Fruit fly (Drosophila melanogaster): ENCODE data around the gene CG11841.

CG11841 gene

DNA sequence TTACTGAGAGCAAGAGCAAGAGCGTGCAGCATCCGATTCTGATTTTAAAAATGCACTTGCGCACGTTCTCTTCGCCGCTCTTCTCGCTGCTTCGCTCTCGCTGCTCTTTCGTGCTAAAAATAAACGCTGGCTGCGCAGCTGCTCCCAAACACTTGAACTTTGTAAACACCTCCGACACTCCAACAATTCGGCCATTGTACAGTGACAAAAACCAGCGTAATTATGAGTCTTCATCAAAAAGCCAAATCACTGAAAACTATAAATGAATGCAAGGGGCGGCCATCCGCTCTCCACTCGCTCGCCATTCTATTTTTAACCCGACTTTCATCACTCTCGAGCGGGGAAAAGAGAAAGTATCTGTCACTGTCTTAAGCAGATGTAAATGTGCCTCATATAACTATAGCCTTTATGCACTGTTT is 13.8 kb downstream of the CG11841 start:
- no peak for TF ChIP-seq Ets21C (GFP tag; optimal IDR thresholded peaks at IDR 0.05)
- TF ChIP-seq Eip75B (GFP tag; optimal IDR thresholded peaks at IDR 0.05), result peak; percentile 54
- TF ChIP-seq CG11902 (GFP tag; optimal IDR thresholded peaks at IDR 0.05), result no peak
- no peak for TF ChIP-seq Gug (GFP tag; IDR thresholded peaks at IDR 0.05)
- peak; percentile 26 for TF ChIP-seq CG8319 (GFP tag; optimal IDR thresholded peaks at IDR 0.05)
- peak; percentile 43 for TF ChIP-seq CG8632 (GFP tag; optimal IDR thresholded peaks at IDR 0.05)
- peak; percentile 28 for TF ChIP-seq Hr39 (GFP tag; optimal IDR thresholded peaks at IDR 0.05)
- peak; percentile 46 for TF ChIP-seq CG10669 (GFP tag; optimal IDR thresholded peaks at IDR 0.05)
- TF ChIP-seq CG6808 (GFP tag; optimal IDR thresholded peaks at IDR 0.05), result peak; percentile 0
- peak; percentile 8 for TF ChIP-seq CG3032 (tag; optimal IDR thresholded peaks at IDR 0.05)
- peak; percentile 44 for TF ChIP-seq esn (GFP tag; optimal IDR thresholded peaks at IDR 0.05)
- no peak for TF ChIP-seq fd85E (GFP tag; optimal IDR thresholded peaks at IDR 0.05)
- peak; percentile 26 for TF ChIP-seq CG34406 (GFP tag; optimal IDR thresholded peaks at IDR 0.05)
- TF ChIP-seq pdm3 (GFP tag; optimal IDR thresholded peaks at IDR 0.05), result peak; percentile 15
- TF ChIP-seq fkh (GFP tag; optimal IDR thresholded peaks at IDR 0.05), result no peak
- peak; percentile 29 for TF ChIP-seq CG9139 (GFP tag; optimal IDR thresholded peaks at IDR 0.05)
- TF ChIP-seq CG6792 (GFP tag; optimal IDR thresholded peaks at IDR 0.05), result peak; percentile 35
- TF ChIP-seq Sox14 (GFP tag; optimal IDR thresholded peaks at IDR 0.05), result peak; percentile 23
- TF ChIP-seq spab (GFP tag; optimal IDR thresholded peaks at IDR 0.05), result peak; percentile 12
- peak; percentile 12 for TF ChIP-seq CG6276 (GFP tag; optimal IDR thresholded peaks at IDR 0.05)
- no peak for TF ChIP-seq Sox15 (GFP tag; optimal IDR thresholded peaks at IDR 0.05)
- TF ChIP-seq Eip93F (GFP tag; optimal IDR thresholded peaks at IDR 0.05), result no peak
- TF ChIP-seq vri (GFP tag; optimal IDR thresholded peaks at IDR 0.05), result peak; percentile 44
- peak; percentile 62 for TF ChIP-seq dsx (GFP tag; optimal IDR thresholded peaks at IDR 0.05; ENCODE audit: poor library complexity, severe bottlenecking)
- TF ChIP-seq net (GFP tag; optimal IDR thresholded peaks at IDR 0.05), result peak; percentile 73
- TF ChIP-seq eg (GFP tag; IDR thresholded peaks at IDR 0.05), result no peak
- peak; percentile 40 for TF ChIP-seq achi (GFP tag; optimal IDR thresholded peaks at IDR 0.05)
- TF ChIP-seq CG15336 (GFP tag; IDR thresholded peaks at IDR 0.05), result no peak
- peak; percentile 52 for TF ChIP-seq CG32006 (GFP tag; optimal IDR thresholded peaks at IDR 0.05)
- no peak for TF ChIP-seq CG8119 (GFP tag; IDR thresholded peaks at IDR 0.05)
- TF ChIP-seq Ets96B (tag; optimal IDR thresholded peaks at IDR 0.05), result peak; percentile 33
- TF ChIP-seq CG11762 (GFP tag; optimal IDR thresholded peaks at IDR 0.05; ENCODE audit: insufficient read depth), result peak; percentile 33
- peak in 1 of 2 experiments; percentile 35 for TF ChIP-seq salr (GFP tag; optimal IDR thresholded peaks at IDR 0.05)
- peak; percentile 40 for TF ChIP-seq OdsH (GFP tag; optimal IDR thresholded peaks at IDR 0.05)
- peak; percentile 35 for TF ChIP-seq Lpt (GFP tag; optimal IDR thresholded peaks at IDR 0.05)
- peak; percentile 18 for TF ChIP-seq CG10631 (GFP tag; optimal IDR thresholded peaks at IDR 0.05)
- no peak for TF ChIP-seq fd59A (GFP tag; optimal IDR thresholded peaks at IDR 0.05)
- TF ChIP-seq acj6 (GFP tag; optimal IDR thresholded peaks at IDR 0.05), result peak; percentile 22
- peak; percentile 31 for TF ChIP-seq lz (GFP tag; optimal IDR thresholded peaks at IDR 0.05)
- peak; percentile 45 for TF ChIP-seq Sox102F (GFP tag; optimal IDR thresholded peaks at IDR 0.05)
- peak; percentile 10 for TF ChIP-seq CG6854 (GFP tag; optimal IDR thresholded peaks at IDR 0.05)
- TF ChIP-seq dac (GFP tag; optimal IDR thresholded peaks at IDR 0.05), result peak; percentile 29
- no peak for TF ChIP-seq CG11294 (GFP tag; IDR thresholded peaks at IDR 0.05)
- TF ChIP-seq Eip78C (GFP tag), result peak; percentile 85
- no peak for TF ChIP-seq Hr38 (GFP tag; optimal IDR thresholded peaks at IDR 0.05)
- TF ChIP-seq Met (GFP tag; optimal IDR thresholded peaks at IDR 0.05), result peak; percentile 30
- TF ChIP-seq Hr4 (GFP tag; optimal IDR thresholded peaks at IDR 0.05), result peak; percentile 49
- peak; percentile 94 for TF ChIP-seq svp (GFP tag)
- no peak for TF ChIP-seq CG16779 (tag; optimal IDR thresholded peaks at IDR 0.05)
- TF ChIP-seq CG31627 (GFP tag; optimal IDR thresholded peaks at IDR 0.05), result peak; percentile 24
- peak in 1 of 2 experiments; percentile 34 for TF ChIP-seq ss (GFP tag; optimal IDR thresholded peaks at IDR 0.05)
- TF ChIP-seq topi (GFP tag; optimal IDR thresholded peaks at IDR 0.05), result peak; percentile 62

Data from whole organism, prepupa.